Worm (Caenorhabditis elegans): ENCODE results near the gene nhr-34.

ce11 chrIV:9643188-9643587 lies 32.3 kb downstream of the nhr-34 start, which contains the start of gene degl-2:
- TF ChIP-seq him-1 (tag; optimal IDR thresholded peaks at IDR 0.05), result no peak
- no peak for TF ChIP-seq W03F9.2 (tag; optimal IDR thresholded peaks at IDR 0.05)
- TF ChIP-seq dao-5 (tag; optimal IDR thresholded peaks at IDR 0.05), result no peak
